Fruit fly (Drosophila melanogaster) whole organism, adult: ENCODE measurements around the gene eIF4H2.

Source experiments
- CG11617 ChIP-seq: fragments of 200-800 bp; sonication (Bioruptor generic); optimal IDR thresholded peaks from 2 replicates; lab custom pipeline; 2017; ENCODE audit warnings: mild to moderate bottlenecking, missing biosample characterization, missing genetic modification reagents, missing genetic modification characterization
- CG12768 ChIP-seq: fragments of 200-800 bp; sonication (Bioruptor generic); optimal IDR thresholded peaks from 2 replicates; lab custom pipeline; 2017; ENCODE audit warnings: missing biosample characterization, missing genetic modification characterization, mild to moderate bottlenecking, moderate library complexity, missing genetic modification reagents
- CG14711 ChIP-seq: fragments of 200-800 bp; sonication (Bioruptor generic); optimal IDR thresholded peaks from 2 replicates; lab custom pipeline; 2018; ENCODE audit warnings: missing biosample characterization, mild to moderate bottlenecking, missing genetic modification characterization, moderate library complexity
- CG1620 ChIP-seq: fragments of 200-800 bp; sonication (Bioruptor generic); optimal IDR thresholded peaks from 2 replicates; lab custom pipeline; 2016; ENCODE audit warnings: missing biosample characterization, missing genetic modification characterization
- CG33017 ChIP-seq: fragments of 200-800 bp; sonication (Bioruptor generic); optimal IDR thresholded peaks from 2 replicates; lab custom pipeline; 2018; ENCODE audit warnings: missing biosample characterization, mild to moderate bottlenecking, missing genetic modification characterization, moderate library complexity
- CG5204 ChIP-seq: fragments of 200-800 bp; sonication (Bioruptor generic); optimal IDR thresholded peaks from 2 replicates; lab custom pipeline; 2016; ENCODE audit warnings: missing biosample characterization, missing genetic modification characterization
- CG7045 ChIP-seq: fragments of 200-800 bp; sonication (Bioruptor generic); optimal IDR thresholded peaks from 2 replicates; lab custom pipeline; 2017; ENCODE audit warnings: missing biosample characterization, mild to moderate bottlenecking, missing genetic modification characterization
- CG7101 ChIP-seq: fragments of 200-800 bp; sonication (Bioruptor generic); optimal IDR thresholded peaks from 2 replicates; lab custom pipeline; 2018; ENCODE audit warnings: missing biosample characterization, mild to moderate bottlenecking, missing genetic modification characterization, moderate library complexity
- Clk ChIP-seq: fragments of 200-800 bp; sonication (Bioruptor generic); optimal IDR thresholded peaks from 2 replicates; lab custom pipeline; 2017; ENCODE audit warnings: missing biosample characterization, missing genetic modification characterization
- Crg-1 ChIP-seq: fragments of 200-800 bp; sonication (Bioruptor generic); optimal IDR thresholded peaks from 2 replicates; lab custom pipeline; 2016; ENCODE audit warnings: missing biosample characterization, missing genetic modification characterization
- Hr96 ChIP-seq: fragments of 200-800 bp; sonication (Bioruptor generic); optimal IDR thresholded peaks from 2 replicates; lab custom pipeline; 2016; ENCODE audit warnings: missing biosample characterization, missing genetic modification characterization
- Mnt ChIP-seq: fragments of 200-800 bp; sonication (Bioruptor generic); optimal IDR thresholded peaks from 2 replicates; lab custom pipeline; 2016; ENCODE audit warnings: missing biosample characterization, mild to moderate bottlenecking, missing genetic modification characterization
- bab1 ChIP-seq: fragments of 200-800 bp; sonication (Bioruptor generic); optimal IDR thresholded peaks from 3 replicates; lab custom pipeline; 2019; ENCODE audit warnings: missing biosample characterization, mild to moderate bottlenecking, missing genetic modification characterization, moderate library complexity
- cic ChIP-seq: fragments of 200-800 bp; sonication (Bioruptor generic); optimal IDR thresholded peaks from 2 replicates; lab custom pipeline; 2017; ENCODE audit warnings: missing biosample characterization, mild to moderate bottlenecking, missing genetic modification characterization, moderate library complexity
- cnc ChIP-seq, 2 experiments: fragments of >200 bp; optimal IDR thresholded peaks; 2 replicates each; lab custom pipeline; 2017
- kay ChIP-seq: fragments of 200-800 bp; sonication (Bioruptor generic); peaks from one replicate; lab custom pipeline; 2016; ENCODE audit warnings: missing biosample characterization, missing genetic modification characterization, borderline replicate concordance
- ovo ChIP-seq: fragments of 200-800 bp; sonication (Bioruptor generic); optimal IDR thresholded peaks from 2 replicates; lab custom pipeline; 2016; ENCODE audit warnings: missing biosample characterization, missing genetic modification characterization
- pad ChIP-seq: fragments of 200-800 bp; sonication (Bioruptor generic); optimal IDR thresholded peaks from 3 replicates; lab custom pipeline; 2017; ENCODE audit warnings: missing biosample characterization, missing genetic modification characterization, mild to moderate bottlenecking, moderate library complexity, missing genetic modification reagents
- tj ChIP-seq: fragments of 200-800 bp; sonication (Bioruptor generic); optimal IDR thresholded peaks from 3 replicates; lab custom pipeline; 2017; ENCODE audit warnings: missing biosample characterization, mild to moderate bottlenecking, missing genetic modification characterization, moderate library complexity
- toe ChIP-seq: fragments of 200-800 bp; sonication (Bioruptor generic); optimal IDR thresholded peaks from 2 replicates; lab custom pipeline; 2016; ENCODE audit warnings: missing biosample characterization, missing genetic modification characterization

The eIF4H2 gene

DNA sequence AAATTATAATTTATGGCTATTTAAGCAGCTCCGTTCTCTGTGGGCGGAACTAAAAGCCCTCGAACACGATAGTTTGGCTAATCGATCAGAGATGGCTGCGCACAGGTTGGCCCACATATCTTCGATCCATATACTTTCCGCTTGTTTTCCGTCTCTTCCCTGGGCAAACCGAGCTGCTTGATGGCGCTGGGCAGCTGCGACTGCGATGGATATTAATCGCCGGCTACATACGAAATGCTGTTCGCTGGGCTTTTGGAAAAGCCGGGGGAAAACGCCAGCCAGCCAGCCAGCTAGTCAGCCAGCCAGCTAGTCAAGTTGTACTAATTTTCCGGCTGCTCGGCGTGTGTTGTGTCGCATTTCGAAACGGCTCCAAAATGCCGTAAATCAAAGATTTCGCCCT is 41.7 kb downstream of the eIF4H2 start:
- TF ChIP-seq kay (GFP tag; lab: Kevin White, UChicago) (no peak), CG5204 (GFP tag; lab: Kevin White, UChicago) (no peak), cnc (optimal IDR thresholded peaks at IDR 0.05; lab: Kevin White, UChicago) (no peak), tj (GFP tag; lab: Kevin White, UChicago) (no peak), CG11617 (GFP tag; lab: Kevin White, UChicago) (no peak), Mnt (GFP tag; lab: Kevin White, UChicago) (no peak), CG33017 (tag; lab: Kevin White, UChicago) (no peak), Clk (GFP tag; lab: Kevin White, UChicago) (no peak), CG7045 (no peak), CG14711 (tag; lab: Kevin White, UChicago) (no peak), ovo (GFP tag; lab: Kevin White, UChicago) (no peak), CG7101 (tag; lab: Kevin White, UChicago) (no peak), toe (GFP tag; lab: Kevin White, UChicago) (no peak)

DNA sequence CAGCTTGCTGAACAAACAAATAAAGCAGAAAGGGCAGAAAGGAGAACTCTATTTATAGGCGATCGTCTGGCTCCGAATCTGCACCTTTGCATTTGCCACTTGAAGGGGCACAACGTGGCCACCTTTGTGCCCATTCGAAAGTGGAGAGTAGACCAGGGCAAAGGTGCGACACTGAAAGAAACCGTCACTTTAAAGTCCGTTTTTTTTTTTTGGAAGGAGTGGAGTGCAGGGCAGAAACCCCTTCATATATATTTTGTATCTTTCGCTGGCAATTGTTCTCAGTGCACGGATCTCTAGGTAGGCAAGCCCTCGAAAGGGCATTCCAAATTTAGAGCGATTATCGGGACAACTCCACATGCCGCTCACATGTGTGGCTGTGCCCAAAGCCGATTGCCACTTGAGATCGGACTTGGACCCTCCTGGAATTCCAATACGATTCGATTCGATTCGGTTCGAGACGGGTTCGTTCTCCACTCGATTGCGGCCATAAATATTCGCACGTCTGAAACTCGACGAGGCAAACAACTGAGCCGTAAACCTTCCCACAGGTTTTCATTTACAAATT is 44.3 kb downstream of the eIF4H2 start:
- no peak for TF ChIP-seq CG12768
- no peak for TF ChIP-seq CG7101 (tag; lab: Kevin White, UChicago)
- TF ChIP-seq Crg-1 (GFP tag; lab: Kevin White, UChicago), result no peak
- TF ChIP-seq cic (GFP tag; lab: Kevin White, UChicago), result no peak
- TF ChIP-seq Clk (GFP tag; lab: Kevin White, UChicago), result no peak
- no peak for TF ChIP-seq tj (GFP tag; lab: Kevin White, UChicago)
- no peak for TF ChIP-seq CG5204 (GFP tag; lab: Kevin White, UChicago)
- no peak for TF ChIP-seq bab1 (GFP tag; lab: Kevin White, UChicago)
- TF ChIP-seq pad (GFP tag; lab: Kevin White, UChicago), result no peak

DNA sequence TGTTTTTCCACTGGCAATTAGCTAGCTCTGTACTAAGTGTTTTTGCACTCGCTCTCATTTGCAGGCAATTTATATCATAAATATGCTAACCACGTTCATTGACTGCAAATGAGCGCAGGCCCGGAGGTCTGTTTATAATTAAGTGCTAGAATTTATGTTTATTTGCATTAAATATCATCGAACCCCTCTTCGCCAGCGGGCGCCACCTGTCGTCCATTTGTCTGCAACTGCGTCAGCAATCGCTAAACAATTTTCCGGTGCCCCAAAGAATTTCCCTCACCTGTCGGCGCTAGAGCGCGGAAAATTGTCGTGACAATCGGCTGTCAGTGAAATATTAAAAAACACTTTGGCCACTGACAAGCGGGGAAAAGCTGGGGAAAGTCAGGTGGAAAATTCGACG is 44.8 kb downstream of the eIF4H2 start:
- TF ChIP-seq CG12768, result no peak
- no peak for TF ChIP-seq CG33017 (tag; lab: Kevin White, UChicago)
- no peak for TF ChIP-seq cic (GFP tag; lab: Kevin White, UChicago)
- TF ChIP-seq CG7045, result no peak
- TF ChIP-seq CG1620 (GFP tag; lab: Kevin White, UChicago), result no peak
- TF ChIP-seq pad (GFP tag; lab: Kevin White, UChicago), result no peak
- TF ChIP-seq cnc (optimal IDR thresholded peaks at IDR 0.05; lab: Kevin White, UChicago), result no peak
- TF ChIP-seq Crg-1 (GFP tag; lab: Kevin White, UChicago), result no peak

- TF ChIP-seq tj (GFP tag; lab: Kevin White, UChicago) (no peak), CG11617 (GFP tag; lab: Kevin White, UChicago) (no peak), CG14711 (tag; lab: Kevin White, UChicago) (no peak), CG7045 (no peak), Hr96 (GFP tag; lab: Kevin White, UChicago) (no peak), cic (GFP tag; lab: Kevin White, UChicago) (no peak), CG1620 (GFP tag; lab: Kevin White, UChicago) (no peak), kay (GFP tag; lab: Kevin White, UChicago) (no peak), CG7101 (tag; lab: Kevin White, UChicago) (no peak), bab1 (GFP tag; lab: Kevin White, UChicago) (no peak), CG12768 (no peak), ovo (GFP tag; lab: Kevin White, UChicago) (no peak)
Observed at dm6 chr3R:30772779-30773546, 47.1 kb downstream of the eIF4H2 start.

- TF ChIP-seq CG11617 (GFP tag; lab: Kevin White, UChicago) (no peak), cnc (optimal IDR thresholded peaks at IDR 0.05; lab: Kevin White, UChicago) (no peak), CG1620 (GFP tag; lab: Kevin White, UChicago) (no peak), CG12768 (no peak), toe (GFP tag; lab: Kevin White, UChicago) (no peak), kay (GFP tag; lab: Kevin White, UChicago) (no peak), CG5204 (GFP tag; lab: Kevin White, UChicago) (no peak), pad (GFP tag; lab: Kevin White, UChicago) (no peak), Mnt (GFP tag; lab: Kevin White, UChicago) (no peak), bab1 (GFP tag; lab: Kevin White, UChicago) (no peak), tj (GFP tag; lab: Kevin White, UChicago) (no peak), Clk (GFP tag; lab: Kevin White, UChicago) (no peak), cic (GFP tag; lab: Kevin White, UChicago) (no peak), CG7101 (tag; lab: Kevin White, UChicago) (no peak), CG7045 (no peak), Hr96 (GFP tag; lab: Kevin White, UChicago) (no peak), ovo (GFP tag; lab: Kevin White, UChicago) (no peak), Crg-1 (GFP tag; lab: Kevin White, UChicago) (no peak), CG33017 (tag; lab: Kevin White, UChicago) (no peak)
Observed at dm6 chr3R:30775249-30775648, 49.4 kb downstream of the eIF4H2 start.

DNA sequence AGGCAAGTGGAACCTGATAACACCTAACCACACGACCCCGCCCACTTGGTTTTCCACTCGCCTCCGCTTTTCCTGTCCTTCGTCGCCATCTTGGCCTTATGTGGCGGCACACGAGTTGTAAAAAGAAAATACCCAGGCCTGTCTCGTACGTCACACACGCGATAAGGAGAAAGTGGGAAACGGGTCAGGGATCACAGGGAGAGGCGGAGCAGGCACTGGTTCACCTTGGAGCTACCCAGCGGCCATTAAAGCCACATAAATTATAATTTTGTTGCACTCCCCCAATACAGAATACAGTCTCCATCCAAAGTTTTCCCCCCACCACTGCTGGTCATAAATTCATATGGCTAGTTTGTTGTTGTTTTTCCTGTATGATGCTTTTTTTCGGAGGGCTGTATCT is 50.0 kb downstream of the eIF4H2 start:
- TF ChIP-seq ovo (GFP tag; lab: Kevin White, UChicago) (no peak), CG5204 (GFP tag; lab: Kevin White, UChicago) (no peak), Clk (GFP tag; lab: Kevin White, UChicago) (no peak), CG7045 (no peak), bab1 (GFP tag; lab: Kevin White, UChicago) (no peak), CG1620 (GFP tag; lab: Kevin White, UChicago) (no peak), kay (GFP tag; lab: Kevin White, UChicago) (no peak), pad (GFP tag; lab: Kevin White, UChicago) (no peak), CG33017 (tag; lab: Kevin White, UChicago) (no peak), toe (GFP tag; lab: Kevin White, UChicago) (no peak), tj (GFP tag; lab: Kevin White, UChicago) (no peak), Hr96 (GFP tag; lab: Kevin White, UChicago) (no peak), Mnt (GFP tag; lab: Kevin White, UChicago) (no peak), cic (GFP tag; lab: Kevin White, UChicago) (no peak), CG14711 (tag; lab: Kevin White, UChicago) (no peak), CG12768 (no peak), CG11617 (GFP tag; lab: Kevin White, UChicago) (no peak), CG7101 (tag; lab: Kevin White, UChicago) (no peak)
